Fruit fly (Drosophila melanogaster) whole organism, adult: ENCODE results near the gene Fdx1.

Experiments
- CG11617 ChIP-seq: fragments of 200-800 bp; sonication (Bioruptor generic); optimal IDR thresholded peaks from 2 replicates; lab custom pipeline; 2017; ENCODE audit warnings: mild to moderate bottlenecking, missing biosample characterization, missing genetic modification reagents, missing genetic modification characterization
- CG12768 ChIP-seq: fragments of 200-800 bp; sonication (Bioruptor generic); optimal IDR thresholded peaks from 2 replicates; lab custom pipeline; 2017; ENCODE audit warnings: missing biosample characterization, missing genetic modification characterization, mild to moderate bottlenecking, moderate library complexity, missing genetic modification reagents
- CG14711 ChIP-seq: fragments of 200-800 bp; sonication (Bioruptor generic); optimal IDR thresholded peaks from 2 replicates; lab custom pipeline; 2018; ENCODE audit warnings: missing biosample characterization, mild to moderate bottlenecking, missing genetic modification characterization, moderate library complexity
- CG1620 ChIP-seq: fragments of 200-800 bp; sonication (Bioruptor generic); optimal IDR thresholded peaks from 2 replicates; lab custom pipeline; 2016; ENCODE audit warnings: missing biosample characterization, missing genetic modification characterization
- CG33017 ChIP-seq: fragments of 200-800 bp; sonication (Bioruptor generic); optimal IDR thresholded peaks from 2 replicates; lab custom pipeline; 2018; ENCODE audit warnings: missing biosample characterization, mild to moderate bottlenecking, missing genetic modification characterization, moderate library complexity
- CG5204 ChIP-seq: fragments of 200-800 bp; sonication (Bioruptor generic); optimal IDR thresholded peaks from 2 replicates; lab custom pipeline; 2016; ENCODE audit warnings: missing biosample characterization, missing genetic modification characterization
- CG7045 ChIP-seq: fragments of 200-800 bp; sonication (Bioruptor generic); optimal IDR thresholded peaks from 2 replicates; lab custom pipeline; 2017; ENCODE audit warnings: missing biosample characterization, mild to moderate bottlenecking, missing genetic modification characterization
- CG7101 ChIP-seq: fragments of 200-800 bp; sonication (Bioruptor generic); optimal IDR thresholded peaks from 2 replicates; lab custom pipeline; 2018; ENCODE audit warnings: missing biosample characterization, mild to moderate bottlenecking, missing genetic modification characterization, moderate library complexity
- Clk ChIP-seq: fragments of 200-800 bp; sonication (Bioruptor generic); optimal IDR thresholded peaks from 2 replicates; lab custom pipeline; 2017; ENCODE audit warnings: missing biosample characterization, missing genetic modification characterization
- Crg-1 ChIP-seq: fragments of 200-800 bp; sonication (Bioruptor generic); optimal IDR thresholded peaks from 2 replicates; lab custom pipeline; 2016; ENCODE audit warnings: missing biosample characterization, missing genetic modification characterization
- Hr96 ChIP-seq: fragments of 200-800 bp; sonication (Bioruptor generic); optimal IDR thresholded peaks from 2 replicates; lab custom pipeline; 2016; ENCODE audit warnings: missing biosample characterization, missing genetic modification characterization
- Mnt ChIP-seq: fragments of 200-800 bp; sonication (Bioruptor generic); optimal IDR thresholded peaks from 2 replicates; lab custom pipeline; 2016; ENCODE audit warnings: missing biosample characterization, mild to moderate bottlenecking, missing genetic modification characterization
- bab1 ChIP-seq: fragments of 200-800 bp; sonication (Bioruptor generic); optimal IDR thresholded peaks from 3 replicates; lab custom pipeline; 2019; ENCODE audit warnings: missing biosample characterization, mild to moderate bottlenecking, missing genetic modification characterization, moderate library complexity
- cic ChIP-seq: fragments of 200-800 bp; sonication (Bioruptor generic); optimal IDR thresholded peaks from 2 replicates; lab custom pipeline; 2017; ENCODE audit warnings: missing biosample characterization, mild to moderate bottlenecking, missing genetic modification characterization, moderate library complexity
- cnc ChIP-seq, 2 experiments: fragments of >200 bp; optimal IDR thresholded peaks; 2 replicates each; lab custom pipeline; 2017
- kay ChIP-seq: fragments of 200-800 bp; sonication (Bioruptor generic); peaks from one replicate; lab custom pipeline; 2016; ENCODE audit warnings: missing biosample characterization, missing genetic modification characterization, borderline replicate concordance
- ovo ChIP-seq: fragments of 200-800 bp; sonication (Bioruptor generic); optimal IDR thresholded peaks from 2 replicates; lab custom pipeline; 2016; ENCODE audit warnings: missing biosample characterization, missing genetic modification characterization
- pad ChIP-seq: fragments of 200-800 bp; sonication (Bioruptor generic); optimal IDR thresholded peaks from 3 replicates; lab custom pipeline; 2017; ENCODE audit warnings: missing biosample characterization, missing genetic modification characterization, mild to moderate bottlenecking, moderate library complexity, missing genetic modification reagents
- tj ChIP-seq: fragments of 200-800 bp; sonication (Bioruptor generic); optimal IDR thresholded peaks from 3 replicates; lab custom pipeline; 2017; ENCODE audit warnings: missing biosample characterization, mild to moderate bottlenecking, missing genetic modification characterization, moderate library complexity
- toe ChIP-seq: fragments of 200-800 bp; sonication (Bioruptor generic); optimal IDR thresholded peaks from 2 replicates; lab custom pipeline; 2016; ENCODE audit warnings: missing biosample characterization, missing genetic modification characterization

Fdx1 gene

DNA sequence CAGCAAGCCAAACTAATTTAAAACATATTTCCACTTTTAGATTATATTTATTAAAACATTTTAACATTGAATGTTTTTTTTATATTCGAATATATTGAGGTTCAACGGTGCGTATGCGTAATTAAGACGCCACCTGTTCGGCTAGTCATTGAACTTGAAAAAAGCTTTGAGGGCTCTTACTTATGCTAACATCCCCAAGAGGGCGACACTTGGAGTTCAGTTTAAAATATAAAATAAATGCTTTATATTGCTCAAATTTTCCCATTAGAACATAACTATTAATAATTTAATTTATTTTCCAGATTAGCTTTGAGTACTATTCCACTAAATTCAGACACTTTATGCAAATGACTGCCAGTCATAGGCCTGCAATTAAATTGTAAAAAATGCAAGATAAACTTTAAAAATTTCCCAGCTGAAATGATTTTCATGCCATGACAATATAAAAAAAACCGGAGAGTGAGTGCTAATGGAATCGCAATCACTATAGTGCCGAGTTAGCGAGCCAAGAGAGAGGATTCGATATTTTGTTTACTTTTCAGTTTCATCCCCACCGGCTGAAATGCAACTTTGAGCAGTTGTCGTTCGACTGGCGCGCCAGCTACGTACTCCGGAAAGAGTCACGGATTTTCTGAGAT is 37.2 kb downstream of the Fdx1 start, which contains the start of gene PGRP-LA:
Gene PGRP-LA, plus strand, starts transcription at position 588 of the 638 bp plus-strand sequence.
- peak; percentile 12 for TF ChIP-seq CG1620
- TF ChIP-seq cic (GFP tag; lab: Kevin White, UChicago) = peak; percentile 47
- no peak for TF ChIP-seq pad
- peak; percentile 29 for TF ChIP-seq CG7101 (tag; lab: Kevin White, UChicago)
- no peak for TF ChIP-seq Crg-1 (GFP tag; lab: Kevin White, UChicago)
- no peak for TF ChIP-seq bab1
- no peak for TF ChIP-seq CG12768 (GFP tag; lab: Kevin White, UChicago)
- no peak for TF ChIP-seq CG7045 (GFP tag; lab: Kevin White, UChicago)
- TF ChIP-seq ovo (GFP tag; lab: Kevin White, UChicago) = no peak
- no peak for TF ChIP-seq CG33017 (tag; lab: Kevin White, UChicago)
- TF ChIP-seq CG11617 (GFP tag; lab: Kevin White, UChicago) = no peak
- peak; percentile 83 for TF ChIP-seq kay (GFP tag; lab: Kevin White, UChicago)
- no peak for TF ChIP-seq tj (GFP tag; lab: Kevin White, UChicago)
- peak; percentile 23 for TF ChIP-seq CG5204
- TF ChIP-seq Hr96 (GFP tag; lab: Kevin White, UChicago) = no peak
- no peak for TF ChIP-seq CG14711 (tag; lab: Kevin White, UChicago)
- TF ChIP-seq cnc (optimal IDR thresholded peaks at IDR 0.05; lab: Kevin White, UChicago) = no peak
- peak; percentile 34 for TF ChIP-seq toe (GFP tag; lab: Kevin White, UChicago)
- no peak for TF ChIP-seq Clk (GFP tag; lab: Kevin White, UChicago)
- TF ChIP-seq Mnt (GFP tag; lab: Kevin White, UChicago) = peak; percentile 3
